Worm (Caenorhabditis elegans) whole organism, young adult: Measurements from ENCODE around the gene rgs-10.

Experiments
- B0019.2 ChIP-seq: fragments of 200-800 bp; sonication (Bioruptor generic); conservative IDR thresholded peaks from 2 replicates; pipeline ENCODE4 v1.3.6; 2022; ENCODE audit warnings: missing genetic modification reagents, missing genetic modification characterization, missing compliant biosample characterization
- B0035.1 ChIP-seq: sonication (generic microtip); optimal IDR thresholded peaks from 2 replicates; lab custom pipeline; 2016; ENCODE audit warnings: missing genetic modification characterization, mild to moderate bottlenecking, missing compliant biosample characterization, missing genotype, missing genetic modification reagents
- C06A6.2 ChIP-seq: fragments of 200-800 bp; sonication (Bioruptor generic); conservative IDR thresholded peaks from 2 replicates; pipeline ENCODE4 v1.3.6; 2022; ENCODE audit warnings: missing genetic modification characterization, missing compliant biosample characterization
- F22D6.2 ChIP-seq: sonication (generic microtip); optimal IDR thresholded peaks from 2 replicates; lab custom pipeline; 2016; ENCODE audit warnings: mild to moderate bottlenecking, missing genetic modification characterization, missing compliant biosample characterization
- F39B2.1 ChIP-seq: fragments of 200-800 bp; sonication (Bioruptor generic); IDR thresholded peaks from 2 replicates; pipeline ENCODE4 v1.3.6; 2022; ENCODE audit warnings: missing genetic modification reagents, missing genetic modification characterization, missing compliant biosample characterization
- Y56A3A.18 ChIP-seq: fragments of 200-800 bp; sonication (Bioruptor generic); IDR thresholded peaks from 2 replicates; pipeline ENCODE4 v1.3.6; 2022; ENCODE audit warnings: missing genetic modification reagents, missing genetic modification characterization, missing compliant biosample characterization
- Y79H2A.3 ChIP-seq: fragments of 200-800 bp; sonication (Bioruptor generic); conservative IDR thresholded peaks from 2 replicates; pipeline ENCODE4 v1.3.6; 2022; ENCODE audit warnings: missing genetic modification reagents, missing genetic modification characterization, missing compliant biosample characterization
- ama-1 ChIP-seq, 3 experiments: fragments of 150-350 bp in 1 of 3; sonication (generic microtip) in 2 of 3; optimal IDR thresholded peaks; 2 replicates each; lab custom pipeline; 2014 to 2018; ENCODE audit warnings: missing biosample characterization in 2 of 3, missing genetic modification characterization in 2 of 3, missing genetic modification reagents in 2 of 3
- aptf-3 ChIP-seq: fragments of 200-800 bp; sonication (Bioruptor generic); IDR thresholded peaks from 2 replicates; pipeline ENCODE4 v1.3.6; 2022; ENCODE audit warnings: missing genetic modification characterization, missing compliant biosample characterization
- attf-5 ChIP-seq: fragments of 200-800 bp; sonication (Bioruptor generic); optimal IDR thresholded peaks from 2 replicates; lab custom pipeline; 2018; ENCODE audit warnings: mild to moderate bottlenecking, missing genetic modification characterization, missing compliant biosample characterization
- bed-2 ChIP-seq: fragments of 200-800 bp; sonication (Bioruptor generic); IDR thresholded peaks from 2 replicates; pipeline ENCODE4 v1.3.6; 2022; ENCODE audit warnings: missing genetic modification reagents, missing genetic modification characterization, missing compliant biosample characterization
- ceh-100 ChIP-seq: fragments of 200-800 bp; sonication (Bioruptor generic); IDR thresholded peaks from 2 replicates; pipeline ENCODE4 v1.3.6; 2022; ENCODE audit warnings: missing genetic modification reagents, missing genetic modification characterization, missing compliant biosample characterization
- ceh-27 ChIP-seq: fragments of 200-800 bp; sonication (Bioruptor generic); optimal IDR thresholded peaks from 2 replicates; lab custom pipeline; 2018; ENCODE audit warnings: mild to moderate bottlenecking, missing genetic modification characterization, moderate library complexity, missing compliant biosample characterization
- ceh-79 ChIP-seq: sonication (generic microtip); optimal IDR thresholded peaks from 2 replicates; lab custom pipeline; 2017; ENCODE audit warnings: mild to moderate bottlenecking, missing genetic modification characterization, missing compliant biosample characterization
- dox-1 ChIP-seq: fragments of 200-800 bp; sonication (Bioruptor generic); IDR thresholded peaks from 2 replicates; pipeline ENCODE4 v1.3.6; 2022; ENCODE audit warnings: missing genetic modification reagents, missing genetic modification characterization, missing compliant biosample characterization
- dpl-1 ChIP-seq: fragments of 150-350 bp; optimal IDR thresholded peaks from 2 replicates; lab custom pipeline; 2014; ENCODE audit warnings: missing biosample characterization, missing genetic modification reagents, missing genetic modification characterization
- egl-44 ChIP-seq: fragments of 200-800 bp; sonication (Bioruptor generic); IDR thresholded peaks from 2 replicates; pipeline ENCODE4 v1.3.6; 2022; ENCODE audit warnings: missing genetic modification reagents, missing genetic modification characterization, missing compliant biosample characterization
- ekl-4 ChIP-seq: fragments of 200-800 bp; sonication (Bioruptor generic); IDR thresholded peaks from 2 replicates; pipeline ENCODE4 v1.3.6; 2022; ENCODE audit warnings: missing genetic modification reagents, missing genetic modification characterization, missing compliant biosample characterization
- him-1 ChIP-seq: sonication (generic microtip); optimal IDR thresholded peaks from 2 replicates; lab custom pipeline; 2016; ENCODE audit warnings: missing genotype, missing genetic modification reagents, missing genetic modification characterization, missing compliant biosample characterization
- hlh-26 ChIP-seq: fragments of 200-800 bp; sonication (Bioruptor generic); conservative IDR thresholded peaks from 2 replicates; pipeline ENCODE4 v1.3.6; 2022; ENCODE audit warnings: missing genetic modification reagents, missing genetic modification characterization, missing compliant biosample characterization
- hmg-20 ChIP-seq: fragments of 200-800 bp; sonication (Bioruptor generic); IDR thresholded peaks from 2 replicates; pipeline ENCODE4 v1.3.6; 2022; ENCODE audit warnings: missing genetic modification reagents, missing genetic modification characterization, missing compliant biosample characterization
- hsf-1 ChIP-seq: fragments of 200-800 bp; sonication (Bioruptor generic); IDR thresholded peaks from 2 replicates; pipeline ENCODE4 v1.3.6; 2022; ENCODE audit warnings: missing genetic modification reagents, missing genetic modification characterization, missing compliant biosample characterization
- lag-1 ChIP-seq: fragments of 200-800 bp; sonication (Bioruptor generic); IDR thresholded peaks from 2 replicates; pipeline ENCODE4 v1.3.6; 2022; ENCODE audit warnings: missing genetic modification reagents, missing genetic modification characterization, missing compliant biosample characterization
- let-607 ChIP-seq, 2 experiments: fragments of 200-800 bp in 1 of 2; sonication (Bioruptor generic) in 1 of 2; sonication (generic microtip) in 1 of 2; optimal IDR thresholded peaks; 2 replicates each; lab custom pipeline; 2016 to 2018; ENCODE audit warnings: mild to moderate bottlenecking in 2 of 2, missing compliant biosample characterization in 2 of 2, missing genetic modification characterization in 2 of 2, moderate library complexity in 2 of 2, missing genotype in 1 of 2
- lin-26 ChIP-seq: fragments of 200-800 bp; sonication (Bioruptor generic); IDR thresholded peaks from 2 replicates; pipeline ENCODE4 v1.3.6; 2022; ENCODE audit warnings: missing genetic modification reagents, missing genetic modification characterization, missing compliant biosample characterization
- lin-35 ChIP-seq, 3 experiments: fragments of 150-350 bp in 2 of 3; sonication (generic microtip) in 1 of 3; optimal IDR thresholded peaks; 2 replicates each; lab custom pipeline; 2014 to 2018; ENCODE audit warnings: missing biosample characterization in 3 of 3, missing genetic modification characterization in 3 of 3, missing genetic modification reagents in 3 of 3
- lin-40 ChIP-seq: sonication (generic microtip); optimal IDR thresholded peaks from 2 replicates; lab custom pipeline; 2016; ENCODE audit warnings: missing genetic modification characterization, mild to moderate bottlenecking, missing compliant biosample characterization, missing genotype, missing genetic modification reagents
- lin-54 ChIP-seq: fragments of 200-800 bp; sonication (Bioruptor generic); optimal IDR thresholded peaks from 2 replicates; lab custom pipeline; 2018; ENCODE audit warnings: mild to moderate bottlenecking, missing genetic modification characterization, missing compliant biosample characterization
- madf-8 ChIP-seq: fragments of 200-800 bp; sonication (Bioruptor generic); conservative IDR thresholded peaks from 2 replicates; pipeline ENCODE4 v1.3.6; 2022; ENCODE audit warnings: missing genetic modification reagents, missing genetic modification characterization, missing compliant biosample characterization
- nfya-2 ChIP-seq: fragments of 200-800 bp; sonication (Bioruptor generic); IDR thresholded peaks from 2 replicates; pipeline ENCODE4 v1.3.6; 2022; ENCODE audit warnings: missing genetic modification reagents, missing genetic modification characterization, missing compliant biosample characterization
- nhr-80 ChIP-seq: sonication (generic microtip); optimal IDR thresholded peaks from 2 replicates; lab custom pipeline; 2016; ENCODE audit warnings: missing genetic modification characterization, missing compliant biosample characterization
- rec-8 ChIP-seq, 2 experiments: sonication (generic microtip); optimal IDR thresholded peaks; 2 replicates each; lab custom pipeline; 2016; ENCODE audit warnings: mild to moderate bottlenecking in 2 of 2, missing genetic modification characterization in 2 of 2, missing genetic modification reagents in 2 of 2, missing genotype in 2 of 2, missing biosample characterization in 1 of 2, missing compliant biosample characterization in 1 of 2, moderate library complexity in 1 of 2
- rpc-1 ChIP-seq, 2 experiments: fragments of 150-350 bp in 1 of 2; sonication (generic microtip) in 1 of 2; optimal IDR thresholded peaks; 2 replicates each; lab custom pipeline; 2014 to 2018; ENCODE audit warnings: missing biosample characterization in 1 of 2, missing genetic modification characterization in 1 of 2, missing genetic modification reagents in 1 of 2, missing genotype in 1 of 2
- sptf-2 ChIP-seq: fragments of 200-800 bp; sonication (Bioruptor generic); optimal IDR thresholded peaks from 2 replicates; lab custom pipeline; 2018; ENCODE audit warnings: mild to moderate bottlenecking, missing genetic modification characterization, missing compliant biosample characterization
- xnd-1 ChIP-seq: sonication (generic microtip); optimal IDR thresholded peaks from 2 replicates; lab custom pipeline; 2016; ENCODE audit warnings: missing genotype, missing genetic modification reagents, missing genetic modification characterization, missing compliant biosample characterization
- zfh-2 ChIP-seq: fragments of 200-800 bp; sonication (Bioruptor generic); conservative IDR thresholded peaks from 2 replicates; pipeline ENCODE4 v1.3.6; 2022; ENCODE audit warnings: missing genetic modification reagents, missing genetic modification characterization, missing compliant biosample characterization
- ztf-3 ChIP-seq: fragments of 200-800 bp; sonication (Bioruptor generic); optimal IDR thresholded peaks from 2 replicates; lab custom pipeline; 2018; ENCODE audit warnings: mild to moderate bottlenecking, missing genetic modification characterization, missing compliant biosample characterization

Gene rgs-10

DNA sequence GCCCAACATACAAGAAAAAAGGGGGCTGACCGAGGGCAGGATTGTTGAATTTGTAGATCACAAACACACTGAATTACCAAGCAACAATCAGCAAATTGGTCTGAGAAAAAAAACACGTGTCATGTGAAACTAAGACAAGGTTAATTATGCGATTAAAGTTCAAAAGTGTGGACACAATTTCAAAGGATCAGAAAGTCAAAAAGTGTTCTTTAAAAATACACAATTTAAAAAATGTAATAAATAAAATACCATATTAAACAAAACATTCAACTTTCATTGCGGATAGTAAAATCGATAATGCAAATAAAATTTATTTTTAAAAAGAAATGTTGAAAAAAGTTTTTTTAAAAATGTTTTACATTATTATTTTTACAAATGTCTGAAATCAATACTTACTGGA is 36.5 kb downstream of the rgs-10 start, which contains the start of gene cutl-3 (continued):
- no peak for TF ChIP-seq ztf-3
- TF ChIP-seq bed-2 (GFP tag; lab: Robert Waterston, UW): no peak
- TF ChIP-seq rec-8 (tag; optimal IDR thresholded peaks at IDR 0.05; lab: Kevin White, UChicago): no peak
- TF ChIP-seq lin-40: no peak
- TF ChIP-seq, all 124 proteins: peak for 0

DNA sequence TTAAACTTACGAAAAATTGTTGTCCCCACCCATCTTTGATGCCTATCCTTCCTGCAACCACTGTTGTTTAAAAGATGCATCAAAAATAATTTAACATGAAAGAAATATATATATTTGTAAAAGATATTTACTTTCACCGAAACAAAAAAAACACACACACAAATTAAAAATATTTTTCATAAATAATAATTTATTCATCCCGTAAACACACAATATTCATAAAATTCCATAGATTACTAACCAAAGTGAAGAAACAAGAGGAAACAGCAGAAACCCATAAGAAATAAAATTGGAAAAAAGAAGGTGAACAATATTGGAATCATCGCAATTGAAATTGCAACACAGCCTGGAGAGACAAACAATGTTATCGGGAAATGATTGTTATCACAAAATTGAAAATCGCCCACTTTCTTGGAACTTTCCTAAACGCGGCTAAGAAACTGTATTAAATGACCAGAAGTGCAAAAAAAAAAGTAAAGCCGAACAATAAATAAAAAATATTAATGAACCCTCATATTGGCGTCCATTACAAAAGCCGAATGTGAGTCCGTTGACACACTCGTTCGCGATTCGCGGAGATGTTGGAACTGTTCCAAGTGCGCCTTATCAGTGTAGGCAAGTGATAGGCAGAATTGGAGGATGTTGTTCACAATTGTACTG is 41.5 kb downstream of the rgs-10 start, which contains the start of gene slc-25A18.1:
Gene slc-25A18.1, minus strand, starts transcription at position 51 of the 660 bp plus-strand sequence.
- no peak for TF ChIP-seq Y56A3A.18
- TF ChIP-seq lin-54: no peak
- TF ChIP-seq nhr-80 (tag; lab: Kevin White, UChicago): peak; percentile 37
- TF ChIP-seq ama-1 (optimal IDR thresholded peaks at IDR 0.05; lab: Kevin White, UChicago): no peak
- TF ChIP-seq ama-1 (GFP tag; optimal IDR thresholded peaks at IDR 0.05; lab: Kevin White, UChicago): no peak

DNA sequence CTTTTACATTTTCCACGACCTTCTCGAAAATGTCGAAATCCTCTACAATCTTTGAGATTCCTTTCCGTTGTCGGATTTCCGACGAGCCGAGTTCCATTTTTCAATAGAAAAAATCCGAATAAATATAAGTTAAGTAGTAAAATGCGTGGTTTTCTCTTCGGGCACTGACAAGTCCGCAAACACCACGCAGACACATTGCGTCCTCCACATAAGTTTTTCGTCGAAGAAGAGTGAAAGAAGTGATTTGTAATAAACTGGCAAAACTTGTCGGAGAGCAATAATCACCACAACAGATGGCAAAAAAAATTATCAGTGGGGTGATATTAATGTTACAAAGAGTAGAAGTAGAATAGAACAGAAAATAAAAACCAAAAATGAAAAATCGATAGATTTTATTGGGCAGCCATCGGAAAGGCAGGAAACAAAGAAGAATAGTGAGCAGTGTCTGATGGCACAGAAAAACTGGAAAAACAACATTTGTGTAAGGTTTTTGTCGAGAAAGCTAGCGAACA is 44.3 kb downstream of the rgs-10 start, which contains the start of gene ergi-2:
Gene ergi-2, minus strand, starts transcription at position 462 of the 512 bp plus-strand sequence.
- TF ChIP-seq B0035.1 (tag; lab: Kevin White, UChicago) (no peak), him-1 (tag; lab: Kevin White, UChicago) (no peak), C06A6.2 (GFP tag; lab: Robert Waterston, UW) (no peak), lin-40 (no peak), zfh-2 (GFP tag; lab: Robert Waterston, UW) (no peak), dox-1 (GFP tag; lab: Robert Waterston, UW) (no peak), let-607 (tag; optimal IDR thresholded peaks at IDR 0.05; lab: Kevin White, UChicago) (peak; percentile 75 to 87), sptf-2 (GFP tag; lab: Kevin White, UChicago) (no peak), attf-5 (GFP tag; lab: Kevin White, UChicago) (peak; percentile 32), lag-1 (no peak), Y79H2A.3 (no peak), hlh-26 (GFP tag; lab: Robert Waterston, UW) (no peak), nhr-80 (tag; lab: Kevin White, UChicago) (peak; percentile 47), dpl-1 (GFP tag; lab: Kevin White, UChicago) (no peak), hsf-1 (GFP tag; lab: Robert Waterston, UW) (no peak), lin-26 (GFP tag; lab: Robert Waterston, UW) (no peak), F39B2.1 (no peak), ceh-100 (GFP tag; lab: Robert Waterston, UW) (no peak), B0019.2 (GFP tag; lab: Robert Waterston, UW) (no peak), hmg-20 (GFP tag; lab: Robert Waterston, UW) (no peak)

DNA sequence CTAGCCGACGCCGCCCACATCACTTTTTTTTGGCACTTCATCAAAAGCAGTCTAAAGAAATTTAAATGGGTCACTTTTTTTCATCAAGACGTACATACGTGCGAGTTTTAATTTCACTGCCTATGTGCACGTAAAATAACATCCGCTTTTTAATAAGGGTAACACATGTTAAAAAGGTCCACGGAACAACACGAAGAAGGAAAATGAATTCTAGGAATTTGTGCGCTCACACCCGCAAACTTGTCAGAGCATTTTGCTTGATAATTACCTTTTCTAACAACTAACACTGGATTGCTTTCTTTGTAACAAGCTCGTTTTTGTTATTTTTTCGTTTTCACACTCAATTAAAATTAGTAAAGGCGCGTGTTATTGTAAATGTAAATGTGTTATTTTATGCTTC is 46.1 kb downstream of the rgs-10 start:
- TF ChIP-seq madf-8 (no peak), lin-35 (GFP tag; optimal IDR thresholded peaks at IDR 0.05; lab: Kevin White, UChicago) (no peak), ekl-4 (GFP tag; lab: Robert Waterston, UW) (no peak), nfya-2 (GFP tag; lab: Robert Waterston, UW) (no peak), ceh-27 (GFP tag; lab: Kevin White, UChicago) (no peak), lin-54 (no peak), aptf-3 (no peak), rpc-1 (optimal IDR thresholded peaks at IDR 0.05; lab: Kevin White, UChicago) (no peak), rpc-1 (tag; optimal IDR thresholded peaks at IDR 0.05; lab: Kevin White, UChicago) (no peak), egl-44 (no peak), xnd-1 (no peak), Y56A3A.18 (no peak), F22D6.2 (tag; lab: Kevin White, UChicago) (no peak), ceh-79 (tag; lab: Kevin White, UChicago) (no peak)
